Worm (Caenorhabditis elegans) whole organism, L1 larva: ENCODE measurements around the gene arr-1.

Source experiments
- C16A3.4 ChIP-seq: fragments of 150-350 bp; optimal IDR thresholded peaks from 2 replicates; lab custom pipeline; 2014; ENCODE audit warnings: missing biosample characterization, missing genetic modification characterization
- Y116A8C.19 ChIP-seq: sonication (generic microtip); optimal IDR thresholded peaks from 2 replicates; lab custom pipeline; 2016; ENCODE audit warnings: missing compliant biosample characterization, missing genetic modification characterization, borderline replicate concordance
- aha-1 ChIP-seq: fragments of 150-350 bp; optimal IDR thresholded peaks from 2 replicates; lab custom pipeline; 2014; ENCODE audit warnings: missing biosample characterization, missing genetic modification characterization
- blmp-1 ChIP-seq: fragments of 150-350 bp; optimal IDR thresholded peaks from 2 replicates; lab custom pipeline; 2014; ENCODE audit warnings: missing biosample characterization, missing genetic modification characterization
- ceh-82 ChIP-seq, 3 experiments: fragments of 150-350 bp in 1 of 3; sonication (generic microtip) in 2 of 3; optimal IDR thresholded peaks; 2 replicates each; lab custom pipeline; 2014 to 2017; ENCODE audit warnings: missing biosample characterization in 3 of 3, missing genetic modification characterization in 3 of 3
- ceh-90 ChIP-seq: sonication (generic microtip); optimal IDR thresholded peaks from 2 replicates; lab custom pipeline; 2016; ENCODE audit warnings: missing genetic modification characterization, missing compliant biosample characterization
- dpl-1 ChIP-seq, 3 experiments: fragments of 150-350 bp in 2 of 3; sonication (generic microtip) in 1 of 3; optimal IDR thresholded peaks; 2 replicates each; lab custom pipeline; 2014 to 2017; ENCODE audit warnings: missing biosample characterization in 3 of 3, missing genetic modification characterization in 3 of 3, missing genetic modification reagents in 3 of 3
- dsc-1 ChIP-seq: sonication (generic microtip); optimal IDR thresholded peaks from 2 replicates; lab custom pipeline; 2016; ENCODE audit warnings: mild to moderate bottlenecking, missing genetic modification characterization, missing compliant biosample characterization
- efl-1 ChIP-seq, 4 experiments: fragments of 150-350 bp; optimal IDR thresholded peaks in 3 of 4; peaks in 1 of 4; 1 replicate in 1 of 4; 2 replicates in 3 of 4; lab custom pipeline; 2014; ENCODE audit warnings: missing biosample characterization in 2 of 4, missing genetic modification characterization in 2 of 4, missing genetic modification reagents in 2 of 4
- efl-3 ChIP-seq: fragments of 200-800 bp; sonication (Bioruptor generic); optimal IDR thresholded peaks from 2 replicates; lab custom pipeline; 2018; ENCODE audit warnings: mild to moderate bottlenecking, missing genetic modification characterization, missing compliant biosample characterization
- egl-13 ChIP-seq: sonication (generic microtip); optimal IDR thresholded peaks from 2 replicates; lab custom pipeline; 2016; ENCODE audit warnings: missing genotype, missing genetic modification reagents, missing genetic modification characterization, missing compliant biosample characterization
- elt-2 ChIP-seq: sonication (generic microtip); optimal IDR thresholded peaks from 2 replicates; lab custom pipeline; 2016; ENCODE audit warnings: missing genetic modification characterization, mild to moderate bottlenecking, inconsistent platforms, missing compliant biosample characterization, missing genetic modification reagents
- elt-3 ChIP-seq, 6 experiments: fragments of 150-350 bp in 1 of 6; sonication (generic microtip); optimal IDR thresholded peaks; 2 replicates each; lab custom pipeline; 2017 to 2018; ENCODE audit warnings: missing biosample characterization in 6 of 6, missing genetic modification characterization in 6 of 6, inconsistent platforms in 1 of 6
- ets-5 ChIP-seq: fragments of 200-800 bp; sonication (Bioruptor generic); IDR thresholded peaks from 2 replicates; pipeline ENCODE4 v1.3.6; 2022; ENCODE audit warnings: missing genetic modification characterization, missing compliant biosample characterization
- grh-1 ChIP-seq: fragments of 200-800 bp; sonication (Bioruptor generic); IDR thresholded peaks from 2 replicates; pipeline ENCODE4 v1.3.6; 2022; ENCODE audit warnings: missing genetic modification reagents, missing genetic modification characterization, missing compliant biosample characterization
- irx-1 ChIP-seq: sonication (generic microtip); optimal IDR thresholded peaks from 2 replicates; lab custom pipeline; 2016; ENCODE audit warnings: missing genetic modification characterization, missing compliant biosample characterization
- isw-1 ChIP-seq: fragments of 200-800 bp; sonication (Bioruptor generic); IDR thresholded peaks from 2 replicates; pipeline ENCODE4 v1.3.6; 2022; ENCODE audit warnings: missing genetic modification characterization, missing compliant biosample characterization
- jun-1 ChIP-seq: fragments of 150-350 bp; optimal IDR thresholded peaks from 2 replicates; lab custom pipeline; 2014; ENCODE audit warnings: missing biosample characterization, missing genetic modification reagents, missing genetic modification characterization
- lin-14 ChIP-seq: fragments of 200-800 bp; sonication (Bioruptor generic); optimal IDR thresholded peaks from 2 replicates; lab custom pipeline; 2018; ENCODE audit warnings: mild to moderate bottlenecking, missing genetic modification characterization, moderate library complexity, missing compliant biosample characterization
- lin-15B ChIP-seq: fragments of 150-350 bp; sonication (generic microtip); optimal IDR thresholded peaks from 3 replicates; lab custom pipeline; 2014; ENCODE audit warnings: missing biosample characterization, missing genetic modification characterization
- lin-35 ChIP-seq, 2 experiments: fragments of 150-350 bp; optimal IDR thresholded peaks; 2 replicates each; lab custom pipeline; 2014; ENCODE audit warnings: missing biosample characterization in 2 of 2, missing genetic modification characterization in 2 of 2, missing genetic modification reagents in 2 of 2
- lsy-2 ChIP-seq, 2 experiments: fragments of 150-350 bp; optimal IDR thresholded peaks; 2 replicates each; lab custom pipeline; 2014; ENCODE audit warnings: missing biosample characterization in 2 of 2, missing genetic modification characterization in 2 of 2
- mdl-1 ChIP-seq, 2 experiments: fragments of 150-350 bp; optimal IDR thresholded peaks; 2 replicates each; lab custom pipeline; 2014 to 2017; ENCODE audit warnings: missing biosample characterization in 2 of 2, missing genetic modification characterization in 2 of 2, inconsistent platforms in 1 of 2
- mep-1 ChIP-seq: fragments of 150-350 bp; optimal IDR thresholded peaks from 2 replicates; lab custom pipeline; 2014; ENCODE audit warnings: missing biosample characterization, missing genetic modification characterization
- nhr-19 ChIP-seq: fragments of 200-800 bp; sonication (Bioruptor generic); conservative IDR thresholded peaks from 2 replicates; pipeline ENCODE4 v1.3.6; 2022; ENCODE audit warnings: missing genetic modification characterization, missing compliant biosample characterization
- nhr-20 ChIP-seq: sonication (generic microtip); optimal IDR thresholded peaks from 2 replicates; lab custom pipeline; 2016; ENCODE audit warnings: mild to moderate bottlenecking, missing genetic modification characterization, missing compliant biosample characterization
- nhr-237 ChIP-seq: fragments of 150-350 bp; optimal IDR thresholded peaks from 2 replicates; lab custom pipeline; 2014; ENCODE audit warnings: missing biosample characterization, missing genetic modification characterization
- nhr-47 ChIP-seq: sonication (generic microtip); optimal IDR thresholded peaks from 2 replicates; lab custom pipeline; 2016; ENCODE audit warnings: mild to moderate bottlenecking, missing genetic modification characterization, moderate library complexity, missing compliant biosample characterization
- nhr-71 ChIP-seq: sonication (generic microtip); optimal IDR thresholded peaks from 2 replicates; lab custom pipeline; 2016; ENCODE audit warnings: mild to moderate bottlenecking, missing genetic modification characterization, moderate library complexity, missing compliant biosample characterization
- nhr-76 ChIP-seq: sonication (generic microtip); optimal IDR thresholded peaks from 2 replicates; lab custom pipeline; 2017; ENCODE audit warnings: missing biosample characterization, missing genetic modification characterization
- nhr-85 ChIP-seq: sonication (generic microtip); peaks from one replicate; lab custom pipeline; 2016; ENCODE audit warnings: missing genetic modification characterization, inconsistent platforms, missing compliant biosample characterization
- rnt-1 ChIP-seq: sonication (generic microtip); optimal IDR thresholded peaks from 2 replicates; lab custom pipeline; 2016; ENCODE audit warnings: mild to moderate bottlenecking, missing genetic modification characterization, moderate library complexity, missing compliant biosample characterization
- skn-1 ChIP-seq: fragments of 150-350 bp; optimal IDR thresholded peaks from 2 replicates; lab custom pipeline; 2014; ENCODE audit warnings: missing biosample characterization, missing genetic modification characterization
- snu-23 ChIP-seq: sonication (generic microtip); optimal IDR thresholded peaks from 2 replicates; lab custom pipeline; 2016; ENCODE audit warnings: missing genetic modification characterization, missing compliant biosample characterization
- sox-4 ChIP-seq: sonication (generic microtip); optimal IDR thresholded peaks from 2 replicates; lab custom pipeline; 2016; ENCODE audit warnings: missing genetic modification characterization, missing compliant biosample characterization
- swsn-7 ChIP-seq: sonication (generic microtip); optimal IDR thresholded peaks from 2 replicates; lab custom pipeline; 2016; ENCODE audit warnings: missing genetic modification characterization, missing compliant biosample characterization
- tbx-2 ChIP-seq: sonication (generic microtip); optimal IDR thresholded peaks from 2 replicates; lab custom pipeline; 2016; ENCODE audit warnings: missing genetic modification characterization, missing compliant biosample characterization
- unc-130 ChIP-seq: fragments of 150-350 bp; optimal IDR thresholded peaks from 2 replicates; lab custom pipeline; 2017; ENCODE audit warnings: missing biosample characterization, missing genetic modification characterization, inconsistent platforms
- unc-86 ChIP-seq: sonication (generic microtip); optimal IDR thresholded peaks from 2 replicates; lab custom pipeline; 2016; ENCODE audit warnings: missing genetic modification characterization, missing compliant biosample characterization
- unc-98 ChIP-seq: fragments of 200-800 bp; sonication (Bioruptor generic); IDR thresholded peaks from 2 replicates; pipeline ENCODE4 v1.3.6; 2022; ENCODE audit warnings: missing genetic modification characterization, missing compliant biosample characterization
- vab-15 ChIP-seq: sonication (generic microtip); optimal IDR thresholded peaks from 2 replicates; lab custom pipeline; 2017; ENCODE audit warnings: missing genotype, mild to moderate bottlenecking, missing genetic modification characterization, missing compliant biosample characterization
- xbp-1 ChIP-seq: sonication (generic microtip); optimal IDR thresholded peaks from 2 replicates; lab custom pipeline; 2016; ENCODE audit warnings: missing genetic modification characterization, missing compliant biosample characterization
- zip-4 ChIP-seq: fragments of 200-800 bp; sonication (Bioruptor generic); optimal IDR thresholded peaks from 2 replicates; lab custom pipeline; 2018; ENCODE audit warnings: mild to moderate bottlenecking, missing genetic modification characterization, moderate library complexity, missing compliant biosample characterization
- ztf-11 ChIP-seq, 2 experiments: sonication (generic microtip); optimal IDR thresholded peaks; 2 replicates each; lab custom pipeline; 2016 to 2017; ENCODE audit warnings: missing genetic modification characterization in 2 of 2, missing biosample characterization in 1 of 2, missing compliant biosample characterization in 1 of 2
- ztf-4 ChIP-seq: fragments of 150-350 bp; optimal IDR thresholded peaks from 2 replicates; lab custom pipeline; 2014; ENCODE audit warnings: missing biosample characterization, missing genetic modification characterization

Gene arr-1

ce11 chrX:963171-963570 lies 12.6 kb downstream of the arr-1 start, which contains the start of gene ncs-1:
ncs-1 (minus strand) TSS chrX:963271.
- TF ChIP-seq Y116A8C.19 (tag; lab: Kevin White, UChicago) (no peak), aha-1 (tag; lab: Kevin White, UChicago) (no peak), efl-3 (GFP tag; lab: Kevin White, UChicago) (no peak), sox-4 (tag; lab: Kevin White, UChicago) (no peak), ztf-11 (tag; optimal IDR thresholded peaks at IDR 0.05; lab: Kevin White, UChicago) (no peak), zip-4 (GFP tag; lab: Kevin White, UChicago) (no peak), irx-1 (tag; lab: Kevin White, UChicago) (no peak), ztf-4 (no peak)

ce11 chrX:970072-970471 lies 19.5 kb downstream of the arr-1 start, which contains the start of gene C44C1.6:
C44C1.6 (minus strand) TSS chrX:970270.
- TF ChIP-seq blmp-1 (tag; lab: Kevin White, UChicago), result peak; percentile 63
- TF ChIP-seq nhr-19 (GFP tag; lab: Robert Waterston, UW), result no peak
- TF ChIP-seq snu-23, result peak; percentile 29
- TF ChIP-seq zip-4 (GFP tag; lab: Kevin White, UChicago), result no peak
- TF ChIP-seq lin-15B (tag; lab: Kevin White, UChicago), result no peak
- TF ChIP-seq unc-130, result peak; percentile 79
- TF ChIP-seq elt-3 (tag; optimal IDR thresholded peaks at IDR 0.05; lab: Kevin White, UChicago), result peak in 1 of 6 experiments; percentile 88
- peak in 1 of 2 experiments; percentile 35 for TF ChIP-seq lin-35 (GFP tag; optimal IDR thresholded peaks at IDR 0.05; lab: Kevin White, UChicago)
- no peak for TF ChIP-seq xbp-1
- peak in 1 of 2 experiments; percentile 5 for TF ChIP-seq lsy-2 (tag; optimal IDR thresholded peaks at IDR 0.05; lab: Kevin White, UChicago)
- peak; percentile 47 for TF ChIP-seq nhr-85 (tag; lab: Kevin White, UChicago)

DNA sequence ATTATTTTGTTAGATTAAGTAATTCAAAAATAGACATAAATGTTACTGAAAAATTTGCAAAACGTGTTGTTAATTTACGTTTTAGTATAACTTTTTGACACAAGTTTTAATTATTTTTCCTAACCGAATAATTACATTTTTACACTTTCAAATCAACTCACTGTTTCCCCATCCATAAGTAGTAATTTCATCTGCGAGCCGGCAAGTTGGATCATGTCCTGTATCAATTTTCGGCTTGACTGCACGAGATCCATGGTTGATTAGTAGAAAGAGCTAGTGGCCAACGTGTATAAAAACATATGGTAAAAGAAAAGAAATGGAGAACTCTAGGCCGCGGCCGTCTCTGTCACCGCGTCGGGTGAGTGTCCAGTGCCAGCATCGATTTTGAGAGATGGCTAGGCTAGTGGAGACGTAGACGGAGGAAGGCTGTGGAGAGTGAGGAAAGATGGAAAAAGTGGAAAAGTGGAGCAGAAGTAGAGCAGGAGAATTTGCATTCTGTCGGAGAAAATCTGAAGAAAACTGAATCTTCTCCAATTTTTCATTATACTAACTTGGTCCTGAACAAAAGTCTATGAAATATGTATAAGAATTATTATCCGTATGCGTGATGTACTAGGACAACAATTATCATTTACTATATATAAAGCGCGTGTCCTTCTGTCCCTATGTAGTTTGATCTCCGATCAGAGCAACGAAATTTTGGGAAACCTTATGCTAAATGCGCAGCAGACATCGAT lies 24.1 kb downstream of the arr-1 start, which contains the start of gene vps-45:
TSS of gene vps-45 (minus strand) at position 350 of the 737 bp plus-strand sequence.
- TF ChIP-seq xbp-1 (peak; percentile 29), elt-2 (peak; percentile 8), efl-3 (GFP tag; lab: Kevin White, UChicago) (no peak), nhr-237 (no peak), isw-1 (GFP tag; lab: Robert Waterston, UW) (peak; percentile 11; the same call in 1 of the 2 replicates), tbx-2 (tag; lab: Kevin White, UChicago) (peak; percentile 43), dpl-1 (GFP tag; optimal IDR thresholded peaks at IDR 0.05; lab: Kevin White, UChicago) (peak in 1 of 3 experiments; percentile 25), jun-1 (tag; lab: Kevin White, UChicago) (no peak), skn-1 (tag; lab: Kevin White, UChicago) (peak; percentile 67), unc-98 (GFP tag; lab: Robert Waterston, UW) (no peak), lin-35 (GFP tag; optimal IDR thresholded peaks at IDR 0.05; lab: Kevin White, UChicago) (peak; percentile 14 to 36), efl-1 (optimal IDR thresholded peaks at IDR 0.05; lab: Kevin White, UChicago) (peak; percentile 3 to 6), efl-1 (GFP tag; optimal IDR thresholded peaks at IDR 0.05 in 1 of 2; lab: Kevin White, UChicago) (no peak), lsy-2 (tag; optimal IDR thresholded peaks at IDR 0.05; lab: Kevin White, UChicago) (peak; percentile 24 to 56), grh-1 (GFP tag; lab: Robert Waterston, UW) (no peak), nhr-76 (tag; lab: Kevin White, UChicago) (no peak), mdl-1 (tag; optimal IDR thresholded peaks at IDR 0.05; lab: Kevin White, UChicago) (peak in 1 of 2 experiments; percentile 11), lin-14 (peak; percentile 70), rnt-1 (tag; lab: Kevin White, UChicago) (peak; percentile 74), nhr-20 (tag; lab: Kevin White, UChicago) (peak; percentile 14), nhr-71 (tag; lab: Kevin White, UChicago) (peak; percentile 42), swsn-7 (tag; lab: Kevin White, UChicago) (peak; percentile 38), ets-5 (no peak), snu-23 (peak; percentile 65), ceh-90 (tag; lab: Kevin White, UChicago) (no peak), vab-15 (tag; lab: Kevin White, UChicago) (no peak), mep-1 (tag; lab: Kevin White, UChicago) (peak; percentile 44), ceh-82 (tag; optimal IDR thresholded peaks at IDR 0.05; lab: Kevin White, UChicago) (peak in 2 of 3 experiments; percentile 12 to 60), egl-13 (peak; percentile 29), unc-86 (peak; percentile 14), nhr-85 (tag; lab: Kevin White, UChicago) (peak; percentile 62), C16A3.4 (peak; percentile 26), nhr-47 (peak; percentile 34), irx-1 (tag; lab: Kevin White, UChicago) (no peak), dsc-1 (tag; lab: Kevin White, UChicago) (peak; percentile 57)
- TF ChIP-seq, all 84 proteins: peak for 24
